Worm (Caenorhabditis elegans) whole organism, L4/young adult: ENCODE data around the gene ttr-21.

Experiments used
- dao-5 ChIP-seq: sonication (generic microtip); optimal IDR thresholded peaks from 2 replicates; lab custom pipeline; 2016; ENCODE audit warnings: missing genotype, missing genetic modification characterization, moderate library complexity, missing compliant biosample characterization
- him-1 ChIP-seq: sonication (generic microtip); optimal IDR thresholded peaks from 2 replicates; lab custom pipeline; 2016; ENCODE audit warnings: missing genotype, missing genetic modification reagents, missing genetic modification characterization, missing compliant biosample characterization

DNA sequence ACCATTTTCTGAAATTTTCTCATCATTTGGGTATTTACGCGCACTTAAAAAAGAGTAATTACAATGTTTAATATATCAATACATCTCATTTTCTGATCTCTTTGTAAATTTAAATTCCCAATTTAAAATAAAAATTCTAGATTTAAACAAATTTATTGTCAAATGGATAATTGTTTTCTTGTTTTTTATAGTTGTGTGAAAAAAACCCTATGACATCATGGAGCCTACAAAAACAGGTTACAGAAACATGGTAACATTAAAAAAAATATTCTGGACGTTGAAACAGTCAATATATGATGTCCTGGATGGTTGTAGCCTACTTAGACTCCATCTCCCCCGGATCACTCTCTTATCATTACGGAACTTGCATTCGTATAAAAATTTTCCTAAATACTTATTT is 35.3 kb upstream of the ttr-21 start, which contains the start of gene spp-12:
- TF ChIP-seq dao-5 (tag; lab: Kevin White, UChicago) (no peak), him-1 (tag; lab: Kevin White, UChicago) (no peak)
